Fruit fly (Drosophila melanogaster) whole organism, embryonic: ENCODE results near the gene Scgbeta.

Experiments used
- CG12219 ChIP-seq: fragments of 200-800 bp; sonication (Bioruptor generic); optimal IDR thresholded peaks from 3 replicates; lab custom pipeline; 2018; ENCODE audit warnings: missing biosample characterization, mild to moderate bottlenecking, missing genetic modification characterization
- CG12299 ChIP-seq: fragments of 200-800 bp; sonication (Bioruptor generic); optimal IDR thresholded peaks from 2 replicates; lab custom pipeline; 2018; ENCODE audit warnings: missing biosample characterization, mild to moderate bottlenecking, missing genetic modification characterization
- CG14441 ChIP-seq: fragments of 200-800 bp; sonication (Bioruptor generic); IDR thresholded peaks from 2 replicates; pipeline ENCODE4 v1.3.6; 2022; ENCODE audit warnings: missing biosample characterization, missing genetic modification characterization
- CG17328 ChIP-seq: fragments of 200-800 bp; sonication (Bioruptor generic); IDR thresholded peaks from 2 replicates; pipeline ENCODE4 v1.3.6; 2022; ENCODE audit warnings: missing biosample characterization, missing genetic modification characterization
- CG17802 ChIP-seq: fragments of 200-800 bp; sonication (Bioruptor generic); optimal IDR thresholded peaks from 2 replicates; lab custom pipeline; 2018; ENCODE audit warnings: missing biosample characterization, mild to moderate bottlenecking, missing genetic modification characterization, moderate library complexity
- CG4820 ChIP-seq: fragments of 200-800 bp; sonication (Bioruptor generic); optimal IDR thresholded peaks from 3 replicates; lab custom pipeline; 2016; ENCODE audit warnings: missing biosample characterization, missing genetic modification characterization
- Jarid2 ChIP-seq: fragments of 200-800 bp; sonication (Bioruptor generic); optimal IDR thresholded peaks from 3 replicates; lab custom pipeline; 2017; ENCODE audit warnings: mild to moderate bottlenecking, missing biosample characterization, missing genetic modification reagents, missing genetic modification characterization
- Lhr ChIP-seq: fragments of 200-800 bp; sonication (Bioruptor generic); optimal IDR thresholded peaks from 3 replicates; lab custom pipeline; 2017; ENCODE audit warnings: mild to moderate bottlenecking, missing biosample characterization, missing genetic modification reagents, missing genetic modification characterization
- br ChIP-seq: fragments of >200 bp; optimal IDR thresholded peaks from 2 replicates; lab custom pipeline; 2017
- her ChIP-seq: fragments of 200-800 bp; sonication (Bioruptor generic); optimal IDR thresholded peaks from 2 replicates; lab custom pipeline; 2016; ENCODE audit warnings: missing biosample characterization, missing genetic modification characterization
- mirr ChIP-seq: fragments of 200-800 bp; sonication (Bioruptor generic); optimal IDR thresholded peaks from 3 replicates; lab custom pipeline; 2018; ENCODE audit warnings: missing biosample characterization, mild to moderate bottlenecking, missing genetic modification characterization
- stc ChIP-seq: fragments of 200-800 bp; sonication (Bioruptor generic); IDR thresholded peaks from 2 replicates; pipeline ENCODE4 v1.3.6; 2022; ENCODE audit warnings: missing biosample characterization, missing genetic modification characterization
- tap ChIP-seq: fragments of 200-800 bp; optimal IDR thresholded peaks from 3 replicates; lab custom pipeline; 2019; ENCODE audit warnings: missing biosample characterization, mild to moderate bottlenecking, missing genetic modification characterization, moderate library complexity

- TF ChIP-seq CG14441 (GFP tag; lab: Robert Waterston, UW) (no peak), CG12219 (GFP tag; lab: Kevin White, UChicago) (no peak), br (lab: Kevin White, UChicago) (no peak), Lhr (no peak), her (GFP tag; lab: Kevin White, UChicago) (no peak), CG12299 (tag; lab: Kevin White, UChicago) (no peak), mirr (GFP tag; lab: Kevin White, UChicago) (peak; percentile 54), tap (peak; percentile 60), Jarid2 (GFP tag; lab: Kevin White, UChicago) (no peak), CG17802 (no peak), stc (GFP tag; lab: Robert Waterston, UW) (no peak), CG4820 (GFP tag; lab: Kevin White, UChicago) (peak; percentile 99), CG17328 (peak; percentile 54)
Measured at dm6 chr3R:12406235-12407196, 15.7 kb downstream of the Scgbeta start, which contains the start of gene CG5167.
